Worm (Caenorhabditis elegans) whole organism, L4/young adult: Measurements from ENCODE around the gene F53H1.3.
"Not testable (repeated sequence)": the region's sequence is repeated elsewhere in the genome, so short reads cannot be mapped to it uniquely, and the experiment has no call there.

ENCODE experiments used
- W03F9.2 ChIP-seq: fragments of 150-350 bp; optimal IDR thresholded peaks from 2 replicates; lab custom pipeline; 2014; ENCODE audit warnings: missing biosample characterization, missing genetic modification characterization
- dao-5 ChIP-seq: sonication (generic microtip); optimal IDR thresholded peaks from 2 replicates; lab custom pipeline; 2016; ENCODE audit warnings: missing genotype, missing genetic modification characterization, moderate library complexity, missing compliant biosample characterization
- him-1 ChIP-seq: sonication (generic microtip); optimal IDR thresholded peaks from 2 replicates; lab custom pipeline; 2016; ENCODE audit warnings: missing genotype, missing genetic modification reagents, missing genetic modification characterization, missing compliant biosample characterization

Gene F53H1.3

ce11 chrIV:1328682-1329212 is at the start of gene F53H1.3:
Gene F53H1.3 (plus strand): TSS chrIV:1329162.
- TF ChIP-seq him-1 (tag; lab: Kevin White, UChicago) (no peak), dao-5 (tag; lab: Kevin White, UChicago) (no peak), W03F9.2 (tag; lab: Kevin White, UChicago) (no peak)

- TF ChIP-seq dao-5 (tag; lab: Kevin White, UChicago) (no peak), him-1 (tag; lab: Kevin White, UChicago) (no peak), W03F9.2 (tag; lab: Kevin White, UChicago) (no peak)
Observed at ce11 chrIV:1284877-1285276, 44.1 kb upstream of the F53H1.3 start.

ce11 chrIV:1286549-1286948 is 42.4 kb upstream of the F53H1.3 start:
- no peak for TF ChIP-seq him-1 (tag; lab: Kevin White, UChicago)
- no peak for TF ChIP-seq W03F9.2 (tag; lab: Kevin White, UChicago)
- no peak for TF ChIP-seq dao-5 (tag; lab: Kevin White, UChicago)

ce11 chrIV:1289327-1289726 is 39.6 kb upstream of the F53H1.3 start, which contains the start of gene plst-1:
Gene plst-1 (plus strand): TSS chrIV:1289627.
- TF ChIP-seq dao-5 (tag; lab: Kevin White, UChicago), result no peak
- no peak for TF ChIP-seq him-1 (tag; lab: Kevin White, UChicago)
- no peak for TF ChIP-seq W03F9.2 (tag; lab: Kevin White, UChicago)

ce11 chrIV:1298984-1299383 is 30.0 kb upstream of the F53H1.3 start:
- TF ChIP-seq him-1 (tag; lab: Kevin White, UChicago) (no peak), W03F9.2 (tag; lab: Kevin White, UChicago) (no peak), dao-5 (tag; lab: Kevin White, UChicago) (no peak)

ce11 chrIV:1309600-1310207 is 19.3 kb upstream of the F53H1.3 start, which contains the start of the genes ddx-46 and F53H1.4:
Gene ddx-46 (minus strand): TSS chrIV:1309650.
Gene F53H1.4 (plus strand): TSS chrIV:1310166.
- TF ChIP-seq dao-5 (tag; lab: Kevin White, UChicago) (no peak), W03F9.2 (tag; lab: Kevin White, UChicago) (no peak), him-1 (tag; lab: Kevin White, UChicago) (no peak)

ce11 chrIV:1310337-1310736 is 18.6 kb upstream of the F53H1.3 start:
- TF ChIP-seq W03F9.2 (tag; lab: Kevin White, UChicago) (no peak), dao-5 (tag; lab: Kevin White, UChicago) (no peak), him-1 (tag; lab: Kevin White, UChicago) (no peak)

ce11 chrIV:1340788-1341187 is 11.8 kb downstream of the F53H1.3 start, which contains the start of gene F58F6.6:
Gene F58F6.6 (plus strand): TSS chrIV:1341088.
- not testable (repeated sequence) for TF ChIP-seq dao-5, him-1, W03F9.2 (tag; lab: Kevin White, UChicago)

ce11 chrIV:1343379-1343778 is 14.4 kb downstream of the F53H1.3 start, which contains the start of gene F58F6.5:
Gene F58F6.5 (plus strand): TSS chrIV:1343679.
- not testable (repeated sequence) for TF ChIP-seq W03F9.2, dao-5, him-1 (tag; lab: Kevin White, UChicago)

- TF ChIP-seq W03F9.2 (tag; lab: Kevin White, UChicago), result no peak
- TF ChIP-seq dao-5 (tag; lab: Kevin White, UChicago), result no peak
- no peak for TF ChIP-seq him-1 (tag; lab: Kevin White, UChicago)
Observed at ce11 chrIV:1346981-1347380, 18.0 kb downstream of the F53H1.3 start, which contains the start of gene rfc-2. Gene rfc-2 (plus strand): TSS chrIV:1347314.

- TF ChIP-seq dao-5 (tag; lab: Kevin White, UChicago), result no peak
- no peak for TF ChIP-seq him-1 (tag; lab: Kevin White, UChicago)
- TF ChIP-seq W03F9.2 (tag; lab: Kevin White, UChicago), result no peak
Observed at ce11 chrIV:1349352-1349751, 20.4 kb downstream of the F53H1.3 start.

- no peak for TF ChIP-seq dao-5 (tag; lab: Kevin White, UChicago)
- no peak for TF ChIP-seq him-1 (tag; lab: Kevin White, UChicago)
- no peak for TF ChIP-seq W03F9.2 (tag; lab: Kevin White, UChicago)
Observed at ce11 chrIV:1353811-1354210, 24.8 kb downstream of the F53H1.3 start.

ce11 chrIV:1355147-1355546 is 26.2 kb downstream of the F53H1.3 start, which contains the start of gene col-104:
Gene col-104 (minus strand): TSS chrIV:1355305.
- TF ChIP-seq dao-5 (tag; lab: Kevin White, UChicago) (no peak), him-1 (tag; lab: Kevin White, UChicago) (no peak), W03F9.2 (tag; lab: Kevin White, UChicago) (no peak)
